Worm (Caenorhabditis elegans) whole organism, L2 larva: ENCODE measurements around the gene F55B12.10.

ENCODE experiments used
- lin-13 ChIP-seq: fragments of 150-350 bp; optimal IDR thresholded peaks from 2 replicates; lab custom pipeline; 2014; ENCODE audit warnings: missing biosample characterization, missing genetic modification reagents, missing genetic modification characterization
- nhr-11 ChIP-seq: fragments of 150-350 bp; optimal IDR thresholded peaks from 2 replicates; lab custom pipeline; 2014; ENCODE audit warnings: missing biosample characterization, missing genetic modification characterization
- nhr-237 ChIP-seq: fragments of 150-350 bp; optimal IDR thresholded peaks from 2 replicates; lab custom pipeline; 2014; ENCODE audit warnings: missing biosample characterization, missing genetic modification characterization
- skn-1 ChIP-seq: sonication (generic microtip); optimal IDR thresholded peaks from 2 replicates; lab custom pipeline; 2017; ENCODE audit warnings: missing biosample characterization, missing genetic modification characterization
- snpc-4 ChIP-seq: fragments of 150-350 bp; optimal IDR thresholded peaks from 2 replicates; lab custom pipeline; 2014; ENCODE audit warnings: missing biosample characterization, missing genetic modification characterization
- unc-39 ChIP-seq: fragments of 150-350 bp; optimal IDR thresholded peaks from 2 replicates; lab custom pipeline; 2014; ENCODE audit warnings: missing biosample characterization, missing genetic modification characterization

- TF ChIP-seq nhr-11 (tag; lab: Kevin White, UChicago) (no peak), nhr-237 (tag; lab: Kevin White, UChicago) (no peak), lin-13 (GFP tag; lab: Kevin White, UChicago) (no peak), skn-1 (tag; lab: Kevin White, UChicago) (no peak), unc-39 (tag; lab: Kevin White, UChicago) (no peak), snpc-4 (tag; lab: Kevin White, UChicago) (no peak)
These were observed 19.4 kb downstream of the F55B12.10 start, which contains the start of gene srx-135 for ce11 chrV:13858906-13859305.
